Worm (Caenorhabditis elegans): ENCODE results near the gene srw-83.

- no peak for TF ChIP-seq T20F7.1 (GFP tag; optimal IDR thresholded peaks at IDR 0.05)
- no peak for TF ChIP-seq ZK337.2 (GFP tag; IDR thresholded peaks at IDR 0.05)
- no peak for TF ChIP-seq aha-1 (tag)
- TF ChIP-seq lin-13 (GFP tag; optimal IDR thresholded peaks at IDR 0.05) = no peak
These were observed 11.7 kb downstream of the srw-83 start, which contains the start of gene ZK262.8 for ce11 chrV:18438081-18438480.
